Fruit fly (Drosophila melanogaster) whole organism, embryonic: Measurements from ENCODE around the gene Osi18.

Source experiments
- Antp ChIP-seq: fragments of 200-800 bp; sonication (Bioruptor generic); optimal IDR thresholded peaks from 3 replicates; lab custom pipeline; 2016; ENCODE audit warnings: missing biosample characterization, missing genetic modification characterization
- BEAF-32 ChIP-seq: fragments of 200-800 bp; sonication (Bioruptor generic); optimal IDR thresholded peaks from 3 replicates; lab custom pipeline; 2017; ENCODE audit warnings: missing biosample characterization, missing genetic modification characterization, mild to moderate bottlenecking, moderate library complexity, missing genetic modification reagents
- BtbVII ChIP-seq: fragments of 200-800 bp; sonication (Bioruptor generic); optimal IDR thresholded peaks from 3 replicates; lab custom pipeline; 2017; ENCODE audit warnings: missing biosample characterization, mild to moderate bottlenecking, missing genetic modification characterization
- CG10209 ChIP-seq: fragments of 200-800 bp; sonication (Bioruptor generic); optimal IDR thresholded peaks from 3 replicates; lab custom pipeline; 2017; ENCODE audit warnings: missing biosample characterization, mild to moderate bottlenecking, missing genetic modification characterization, missing genetic modification reagents
- CG10321 ChIP-seq: fragments of 200-800 bp; sonication (Bioruptor generic); IDR thresholded peaks from 2 replicates; pipeline ENCODE4 v1.3.6; 2022; ENCODE audit warnings: missing biosample characterization, missing genetic modification characterization
- CG10431 ChIP-seq: fragments of 200-800 bp; sonication (Bioruptor generic); optimal IDR thresholded peaks from 3 replicates; lab custom pipeline; 2018; ENCODE audit warnings: missing biosample characterization, mild to moderate bottlenecking, missing genetic modification characterization
- CG10979 ChIP-seq: fragments of 200-800 bp; sonication (Bioruptor generic); optimal IDR thresholded peaks from 2 replicates; lab custom pipeline; 2018; ENCODE audit warnings: missing biosample characterization, mild to moderate bottlenecking, missing genetic modification characterization, moderate library complexity
- CG12659 ChIP-seq: fragments of 200-800 bp; sonication (Bioruptor generic); optimal IDR thresholded peaks from 3 replicates; lab custom pipeline; 2017; ENCODE audit warnings: mild to moderate bottlenecking, missing biosample characterization, missing genetic modification reagents, missing genetic modification characterization
- CG13424 ChIP-seq: fragments of 200-800 bp; sonication (Bioruptor generic); optimal IDR thresholded peaks from 2 replicates; lab custom pipeline; 2019; ENCODE audit warnings: missing biosample characterization, mild to moderate bottlenecking, missing genetic modification characterization, moderate library complexity
- CG14860 ChIP-seq: fragments of 200-800 bp; sonication (Bioruptor generic); IDR thresholded peaks from 3 replicates; pipeline ENCODE4 v1.3.6; 2022; ENCODE audit warnings: missing biosample characterization, missing genetic modification characterization; ENCODE audit not compliant: partially characterized antibody
- CG1529 ChIP-seq: fragments of 200-800 bp; sonication (Bioruptor generic); optimal IDR thresholded peaks from 3 replicates; lab custom pipeline; 2018; ENCODE audit warnings: missing biosample characterization, missing genetic modification characterization
- CG2678 ChIP-seq: fragments of 200-800 bp; sonication (Bioruptor generic); optimal IDR thresholded peaks from 3 replicates; lab custom pipeline; 2019; ENCODE audit warnings: missing biosample characterization, mild to moderate bottlenecking, missing genetic modification characterization, moderate library complexity
- CG43689 ChIP-seq: fragments of 200-800 bp; sonication (Bioruptor generic); IDR thresholded peaks from 2 replicates; pipeline ENCODE4 v1.3.6; 2022; ENCODE audit warnings: missing biosample characterization, missing genetic modification characterization
- CG4617 ChIP-seq: fragments of 200-800 bp; sonication (Bioruptor generic); optimal IDR thresholded peaks from 3 replicates; lab custom pipeline; 2016; ENCODE audit warnings: missing biosample characterization, missing genetic modification characterization, borderline replicate concordance
- CG4707 ChIP-seq: fragments of 200-800 bp; sonication (Bioruptor generic); optimal IDR thresholded peaks from 2 replicates; lab custom pipeline; 2018; ENCODE audit warnings: missing biosample characterization, mild to moderate bottlenecking, missing genetic modification characterization, moderate library complexity
- CG6272 ChIP-seq: fragments of 200-800 bp; sonication (Bioruptor generic); IDR thresholded peaks from 2 replicates; pipeline ENCODE4 v1.3.6; 2022; ENCODE audit warnings: missing biosample characterization, missing genetic modification characterization
- CG6765 ChIP-seq: fragments of 200-800 bp; sonication (Bioruptor generic); optimal IDR thresholded peaks from 3 replicates; lab custom pipeline; 2017; ENCODE audit warnings: missing biosample characterization, mild to moderate bottlenecking, missing genetic modification characterization
- CG6791 ChIP-seq: fragments of 200-800 bp; sonication (Bioruptor generic); IDR thresholded peaks from 3 replicates; pipeline ENCODE4 v1.3.6; 2022; ENCODE audit warnings: missing biosample characterization, missing genetic modification characterization; ENCODE audit not compliant: partially characterized antibody
- CG7556 ChIP-seq: fragments of 200-800 bp; sonication (Bioruptor generic); optimal IDR thresholded peaks from 2 replicates; lab custom pipeline; 2017; ENCODE audit warnings: missing biosample characterization, mild to moderate bottlenecking, missing genetic modification characterization
- CG7839 ChIP-seq: fragments of 200-800 bp; sonication (Bioruptor generic); optimal IDR thresholded peaks from 3 replicates; lab custom pipeline; 2018; ENCODE audit warnings: missing biosample characterization, mild to moderate bottlenecking, missing genetic modification characterization, moderate library complexity
- CG7987 ChIP-seq: fragments of 200-800 bp; sonication (Bioruptor generic); optimal IDR thresholded peaks from 2 replicates; lab custom pipeline; 2018; ENCODE audit warnings: missing biosample characterization, mild to moderate bottlenecking, missing genetic modification characterization, moderate library complexity
- Dad ChIP-seq: fragments of 200-800 bp; sonication (Bioruptor generic); optimal IDR thresholded peaks from 3 replicates; lab custom pipeline; 2016; ENCODE audit warnings: missing biosample characterization, missing genetic modification characterization
- Dp ChIP-seq: fragments of 200-800 bp; sonication (Bioruptor generic); optimal IDR thresholded peaks from 2 replicates; lab custom pipeline; 2018; ENCODE audit warnings: missing biosample characterization, mild to moderate bottlenecking, missing genetic modification characterization, moderate library complexity
- E2f2 ChIP-seq: fragments of 200-800 bp; sonication (Bioruptor generic); IDR thresholded peaks from 2 replicates; pipeline ENCODE4 v1.3.6; 2022; ENCODE audit warnings: missing biosample characterization, missing genetic modification characterization
- HLH4C ChIP-seq: fragments of 200-800 bp; sonication (Bioruptor generic); IDR thresholded peaks from 3 replicates; pipeline ENCODE4 v1.3.6; 2022; ENCODE audit warnings: missing biosample characterization, missing genetic modification characterization; ENCODE audit not compliant: partially characterized antibody
- MBD-R2 ChIP-seq: fragments of 200-800 bp; sonication (Bioruptor generic); IDR thresholded peaks from 2 replicates; pipeline ENCODE4 v1.3.6; 2022; ENCODE audit warnings: missing biosample characterization, missing genetic modification characterization
- Opbp ChIP-seq: fragments of 200-800 bp; sonication (Bioruptor generic); IDR thresholded peaks from 3 replicates; pipeline ENCODE4 v1.3.6; 2022; ENCODE audit warnings: missing biosample characterization, missing genetic modification characterization; ENCODE audit not compliant: partially characterized antibody
- Ptx1 ChIP-seq: fragments of 200-800 bp; sonication (Bioruptor generic); IDR thresholded peaks from 2 replicates; pipeline ENCODE4 v1.3.6; 2022; ENCODE audit warnings: missing biosample characterization, missing genetic modification characterization
- Sin3A ChIP-seq: fragments of >200 bp; optimal IDR thresholded peaks from 2 replicates; lab custom pipeline; 2018
- Six4 ChIP-seq: fragments of 200-800 bp; sonication (Bioruptor generic); optimal IDR thresholded peaks from 2 replicates; lab custom pipeline; 2016; ENCODE audit warnings: missing biosample characterization, missing genetic modification characterization
- Ssrp ChIP-seq: fragments of 200-800 bp; sonication (Bioruptor generic); optimal IDR thresholded peaks from 2 replicates; lab custom pipeline; 2018; ENCODE audit warnings: missing biosample characterization, mild to moderate bottlenecking, missing genetic modification characterization, moderate library complexity
- ap ChIP-seq: fragments of 200-800 bp; sonication (Bioruptor generic); IDR thresholded peaks from 2 replicates; pipeline ENCODE4 v1.3.6; 2022; ENCODE audit warnings: missing biosample characterization, missing genetic modification characterization
- br ChIP-seq: fragments of >200 bp; optimal IDR thresholded peaks from 2 replicates; lab custom pipeline; 2017
- chm ChIP-seq: fragments of 200-800 bp; sonication (Bioruptor generic); IDR thresholded peaks from 2 replicates; pipeline ENCODE4 v1.3.6; 2022; ENCODE audit warnings: missing biosample characterization, missing genetic modification characterization
- chn ChIP-seq: fragments of 200-800 bp; sonication (Bioruptor generic); optimal IDR thresholded peaks from 2 replicates; lab custom pipeline; 2016; ENCODE audit warnings: missing biosample characterization, missing genetic modification characterization
- dm ChIP-seq: fragments of 200-800 bp; sonication (Bioruptor generic); optimal IDR thresholded peaks from 3 replicates; lab custom pipeline; 2016; ENCODE audit warnings: missing biosample characterization, missing genetic modification characterization
- eve ChIP-seq, 2 experiments: fragments of >200 bp; optimal IDR thresholded peaks; 2 replicates each; lab custom pipeline; 2017; ENCODE audit warnings: missing biosample characterization in 2 of 2, missing genetic modification characterization in 2 of 2
- grau ChIP-seq: fragments of 200-800 bp; optimal IDR thresholded peaks from 3 replicates; lab custom pipeline; 2019; ENCODE audit warnings: missing biosample characterization, mild to moderate bottlenecking, missing genetic modification characterization, moderate library complexity
- ind ChIP-seq: fragments of 200-800 bp; sonication (Bioruptor generic); optimal IDR thresholded peaks from 3 replicates; lab custom pipeline; 2016; ENCODE audit warnings: missing biosample characterization, missing genetic modification characterization
- nerfin-2 ChIP-seq: fragments of 200-800 bp; sonication (Bioruptor generic); IDR thresholded peaks from 2 replicates; pipeline ENCODE4 v1.3.6; 2022; ENCODE audit warnings: missing biosample characterization, missing genetic modification characterization; ENCODE audit not compliant: partially characterized antibody
- onecut ChIP-seq: fragments of 200-800 bp; sonication (Bioruptor generic); IDR thresholded peaks from 2 replicates; pipeline ENCODE4 v1.3.6; 2022; ENCODE audit warnings: missing biosample characterization, missing genetic modification characterization
- pb ChIP-seq: fragments of 200-800 bp; sonication (Bioruptor generic); optimal IDR thresholded peaks from 3 replicates; lab custom pipeline; 2016; ENCODE audit warnings: missing biosample characterization, missing genetic modification characterization
- pzg ChIP-seq: fragments of 200-800 bp; sonication (Bioruptor generic); optimal IDR thresholded peaks from 3 replicates; lab custom pipeline; 2018; ENCODE audit warnings: missing biosample characterization, mild to moderate bottlenecking, missing genetic modification characterization, moderate library complexity
- repo ChIP-seq: fragments of 200-800 bp; sonication (Bioruptor generic); optimal IDR thresholded peaks from 2 replicates; lab custom pipeline; 2016; ENCODE audit warnings: missing biosample characterization, missing genetic modification characterization
- salm ChIP-seq: fragments of 200-800 bp; sonication (Bioruptor generic); optimal IDR thresholded peaks from 2 replicates; lab custom pipeline; 2018; ENCODE audit warnings: missing biosample characterization, mild to moderate bottlenecking, missing genetic modification characterization
- so ChIP-seq: fragments of 200-800 bp; sonication (Bioruptor generic); IDR thresholded peaks from 3 replicates; pipeline ENCODE4 v1.3.6; 2022; ENCODE audit warnings: missing biosample characterization, missing genetic modification characterization
- sob ChIP-seq: fragments of 200-800 bp; sonication (Bioruptor generic); IDR thresholded peaks from 2 replicates; pipeline ENCODE4 v1.3.6; 2022; ENCODE audit warnings: missing biosample characterization, missing genetic modification characterization
- ssp ChIP-seq: fragments of 200-800 bp; sonication (Bioruptor generic); IDR thresholded peaks from 2 replicates; pipeline ENCODE4 v1.3.6; 2022; ENCODE audit warnings: missing biosample characterization, missing genetic modification characterization
- stwl ChIP-seq: fragments of 200-800 bp; sonication (Bioruptor generic); optimal IDR thresholded peaks from 3 replicates; lab custom pipeline; 2018; ENCODE audit warnings: missing biosample characterization, mild to moderate bottlenecking, missing genetic modification characterization, moderate library complexity

The Osi18 gene

dm6 chr3R:6368550-6369238 is 38.6 kb downstream of the Osi18 start, which contains the start of gene CG10286 (continued):
- TF ChIP-seq CG10321 (GFP tag; lab: Robert Waterston, UW) (no peak), CG4707 (GFP tag; lab: Kevin White, UChicago) (no peak), so (GFP tag; lab: Robert Waterston, UW) (0 out of 3 replicates have a peak, but pooled peaks have one; percentile 13), HLH4C (peak; percentile 70), pzg (GFP tag; lab: Kevin White, UChicago) (peak; percentile 79), CG2678 (tag; lab: Kevin White, UChicago) (no peak), CG10979 (peak; percentile 24), sob (GFP tag; lab: Robert Waterston, UW) (peak; percentile 67), Dp (GFP tag; lab: Kevin White, UChicago) (peak; percentile 22), salm (tag; lab: Kevin White, UChicago) (peak; percentile 23), Antp (peak; percentile 2), grau (peak; percentile 38), br (lab: Kevin White, UChicago) (no peak), Ssrp (tag; lab: Kevin White, UChicago) (peak; percentile 31), BtbVII (GFP tag; lab: Kevin White, UChicago) (no peak), CG1529 (GFP tag; lab: Kevin White, UChicago) (no peak), BEAF-32 (GFP tag; lab: Kevin White, UChicago) (peak; percentile 82), eve (GFP tag; optimal IDR thresholded peaks at IDR 0.05; lab: Kevin White, UChicago) (no peak), pb (peak; percentile 5), CG43689 (no peak), CG7556 (peak; percentile 64), Ptx1 (GFP tag; lab: Robert Waterston, UW) (0 out of 2 replicates have a peak, but pooled peaks have one; percentile 5), CG14860 (GFP tag; lab: Robert Waterston, UW) (0 out of 3 replicates have a peak, but pooled peaks have one; percentile 54), Sin3A (lab: Kevin White, UChicago) (peak; percentile 27), CG13424 (tag; lab: Kevin White, UChicago) (peak; percentile 7), CG6791 (peak; percentile 79), ap (GFP tag; lab: Robert Waterston, UW) (no peak; the same call in 1 of the 2 replicates), CG6765 (GFP tag; lab: Kevin White, UChicago) (no peak), CG4617 (GFP tag; lab: Kevin White, UChicago) (peak; percentile 14), onecut (GFP tag; lab: Robert Waterston, UW) (peak; percentile 57), repo (GFP tag; lab: Kevin White, UChicago) (peak; percentile 26), E2f2 (GFP tag; lab: Robert Waterston, UW) (no peak), CG7987 (GFP tag; lab: Kevin White, UChicago) (peak; percentile 54), dm (peak; percentile 97), stwl (tag; lab: Kevin White, UChicago) (peak; percentile 3), chm (GFP tag; lab: Robert Waterston, UW) (peak; percentile 35; the same call in 1 of the 2 replicates), ind (GFP tag; lab: Kevin White, UChicago) (no peak), CG7839 (tag; lab: Kevin White, UChicago) (peak; percentile 53), chn (no peak), CG10209 (GFP tag; lab: Kevin White, UChicago) (peak; percentile 16), ssp (GFP tag; lab: Robert Waterston, UW) (peak; percentile 48), Opbp (peak; percentile 83), CG12659 (peak; percentile 42), CG10431 (peak; percentile 46), Six4 (GFP tag; lab: Kevin White, UChicago) (peak; percentile 7), nerfin-2 (peak; percentile 54; the same call in 1 of the 2 replicates), Dad (GFP tag; lab: Kevin White, UChicago) (no peak), MBD-R2 (peak; percentile 68), CG6272 (GFP tag; lab: Robert Waterston, UW) (peak; percentile 50; the same call in 1 of the 2 replicates)
